Fruit fly (Drosophila melanogaster) whole organism, pupa: ENCODE data around the gene CG13056.

ENCODE experiments used
- CG17806 ChIP-seq: fragments of 200-800 bp; sonication (Bioruptor generic); optimal IDR thresholded peaks from 2 replicates; lab custom pipeline; 2018; ENCODE audit warnings: missing biosample characterization, mild to moderate bottlenecking, missing genetic modification characterization, moderate library complexity
- CG4496 ChIP-seq: fragments of 200-800 bp; sonication (Bioruptor generic); IDR thresholded peaks from 3 replicates; pipeline ENCODE4 v1.3.6; 2022; ENCODE audit warnings: missing biosample characterization, missing genetic modification characterization

- TF ChIP-seq CG4496 (GFP tag; lab: Robert Waterston, UW) (no peak), CG17806 (no peak)
These were observed 21.1 kb downstream of the CG13056 start, which contains the start of gene Pdh for dm6 chr3L:16354197-16354596.
